Fruit fly (Drosophila melanogaster) whole organism, embryonic: ENCODE results near the gene CG32544.

Experiments
- Abd-B ChIP-seq: fragments of 200-800 bp; sonication (Bioruptor generic); optimal IDR thresholded peaks from 2 replicates; lab custom pipeline; 2018; ENCODE audit warnings: missing biosample characterization, mild to moderate bottlenecking, missing genetic modification characterization, moderate library complexity
- Atf6 ChIP-seq: fragments of 200-800 bp; sonication (Bioruptor generic); IDR thresholded peaks from 2 replicates; pipeline ENCODE4 v1.3.6; 2022; ENCODE audit warnings: missing biosample characterization, missing genetic modification characterization
- Blimp-1 ChIP-seq: fragments of 200-800 bp; sonication (Bioruptor generic); optimal IDR thresholded peaks from 3 replicates; lab custom pipeline; 2018; ENCODE audit warnings: missing biosample characterization, missing genetic modification characterization, mild to moderate bottlenecking, moderate library complexity, missing genetic modification reagents
- CG1024 ChIP-seq: fragments of 200-800 bp; sonication (Bioruptor generic); IDR thresholded peaks from 2 replicates; pipeline ENCODE4 v1.3.6; 2022; ENCODE audit warnings: missing biosample characterization, missing genetic modification characterization
- CG10267 ChIP-seq: fragments of 200-800 bp; sonication (Bioruptor generic); optimal IDR thresholded peaks from 2 replicates; lab custom pipeline; 2018; ENCODE audit warnings: missing biosample characterization, mild to moderate bottlenecking, missing genetic modification characterization, moderate library complexity
- CG11560 ChIP-seq: fragments of 200-800 bp; sonication (Bioruptor generic); IDR thresholded peaks from 3 replicates; pipeline ENCODE4 v1.3.6; 2022; ENCODE audit warnings: missing biosample characterization, missing genetic modification characterization
- CG12769 ChIP-seq: fragments of 200-800 bp; sonication (Bioruptor generic); optimal IDR thresholded peaks from 2 replicates; lab custom pipeline; 2019; ENCODE audit warnings: missing biosample characterization, mild to moderate bottlenecking, missing genetic modification characterization, moderate library complexity
- CG16863 ChIP-seq: fragments of 200-800 bp; sonication (Bioruptor generic); optimal IDR thresholded peaks from 3 replicates; lab custom pipeline; 2016; ENCODE audit warnings: missing biosample characterization, missing genetic modification characterization
- CG17328 ChIP-seq: fragments of 200-800 bp; sonication (Bioruptor generic); IDR thresholded peaks from 2 replicates; pipeline ENCODE4 v1.3.6; 2022; ENCODE audit warnings: missing biosample characterization, missing genetic modification characterization
- CG17361 ChIP-seq: fragments of 200-800 bp; sonication (Bioruptor generic); IDR thresholded peaks from 3 replicates; pipeline ENCODE4 v1.3.6; 2022; ENCODE audit warnings: missing biosample characterization, missing genetic modification characterization
- CG17912 ChIP-seq: fragments of 200-800 bp; sonication (Bioruptor generic); optimal IDR thresholded peaks from 2 replicates; lab custom pipeline; 2018; ENCODE audit warnings: missing biosample characterization, mild to moderate bottlenecking, missing genetic modification characterization
- CG1792 ChIP-seq: fragments of 200-800 bp; sonication (Bioruptor generic); optimal IDR thresholded peaks from 2 replicates; lab custom pipeline; 2016; ENCODE audit warnings: missing biosample characterization, missing genetic modification characterization
- CG2199 ChIP-seq: fragments of 200-800 bp; sonication (Bioruptor generic); IDR thresholded peaks from 3 replicates; pipeline ENCODE4 v1.3.6; 2022; ENCODE audit warnings: missing biosample characterization, missing genetic modification characterization
- CG30403 ChIP-seq: fragments of 200-800 bp; sonication (Bioruptor generic); optimal IDR thresholded peaks from 3 replicates; lab custom pipeline; 2016; ENCODE audit warnings: missing biosample characterization, missing genetic modification characterization
- CG31365 ChIP-seq: fragments of 200-800 bp; sonication (Bioruptor generic); optimal IDR thresholded peaks from 2 replicates; lab custom pipeline; 2018; ENCODE audit warnings: missing biosample characterization, mild to moderate bottlenecking, missing genetic modification characterization
- CG32532 ChIP-seq: fragments of 200-800 bp; sonication (Bioruptor generic); IDR thresholded peaks from 2 replicates; pipeline ENCODE4 v1.3.6; 2022; ENCODE audit warnings: missing biosample characterization, missing genetic modification characterization
- CG3281 ChIP-seq: fragments of 200-800 bp; sonication (Bioruptor generic); optimal IDR thresholded peaks from 3 replicates; lab custom pipeline; 2017; ENCODE audit warnings: missing biosample characterization, mild to moderate bottlenecking, missing genetic modification characterization
- CG4854 ChIP-seq: fragments of 200-800 bp; sonication (Bioruptor generic); optimal IDR thresholded peaks from 2 replicates; lab custom pipeline; 2016; ENCODE audit warnings: missing biosample characterization, missing genetic modification characterization, inconsistent platforms
- CG9215 ChIP-seq: fragments of 200-800 bp; sonication (Bioruptor generic); IDR thresholded peaks from 2 replicates; pipeline ENCODE4 v1.3.6; 2022; ENCODE audit warnings: missing biosample characterization, missing genetic modification characterization
- CG9437 ChIP-seq: fragments of 200-800 bp; sonication (Bioruptor generic); optimal IDR thresholded peaks from 2 replicates; lab custom pipeline; 2018; ENCODE audit warnings: missing biosample characterization, mild to moderate bottlenecking, missing genetic modification characterization
- CTCF ChIP-seq: fragments of 200-800 bp; sonication (Bioruptor generic); optimal IDR thresholded peaks from 2 replicates; lab custom pipeline; 2017; ENCODE audit warnings: missing biosample characterization, mild to moderate bottlenecking, missing genetic modification characterization, moderate library complexity
- Camta ChIP-seq: fragments of 200-800 bp; sonication (Bioruptor generic); optimal IDR thresholded peaks from 2 replicates; lab custom pipeline; 2016; ENCODE audit warnings: missing biosample characterization, missing genetic modification characterization
- Chrac-16 ChIP-seq: fragments of 200-800 bp; sonication (Bioruptor generic); optimal IDR thresholded peaks from 3 replicates; lab custom pipeline; 2016; ENCODE audit warnings: missing biosample characterization, missing genetic modification characterization
- D ChIP-seq, 2 experiments: fragments of 200-800 bp in 1 of 2; fragments of >200 bp in 1 of 2; sonication (Bioruptor generic) in 1 of 2; optimal IDR thresholded peaks; 2 replicates in 1 of 2; 3 replicates in 1 of 2; lab custom pipeline; 2017; ENCODE audit warnings: mild to moderate bottlenecking in 1 of 2, missing biosample characterization in 1 of 2, missing genetic modification characterization in 1 of 2, missing genetic modification reagents in 1 of 2
- Doc3 ChIP-seq: fragments of 200-800 bp; sonication (Bioruptor generic); IDR thresholded peaks from 3 replicates; pipeline ENCODE4 v1.3.6; 2022; ENCODE audit warnings: missing biosample characterization, missing genetic modification characterization; ENCODE audit not compliant: partially characterized antibody
- Fer3 ChIP-seq: fragments of 200-800 bp; sonication (Bioruptor generic); optimal IDR thresholded peaks from 2 replicates; lab custom pipeline; 2018; ENCODE audit warnings: missing biosample characterization, mild to moderate bottlenecking, missing genetic modification characterization, moderate library complexity
- Gsc ChIP-seq: fragments of 200-800 bp; sonication (Bioruptor generic); IDR thresholded peaks from 2 replicates; pipeline ENCODE4 v1.3.6; 2022; ENCODE audit warnings: missing biosample characterization, missing genetic modification characterization
- Lim3 ChIP-seq: fragments of 200-800 bp; sonication (Bioruptor generic); IDR thresholded peaks from 2 replicates; pipeline ENCODE4 v1.3.6; 2022; ENCODE audit warnings: missing biosample characterization, missing genetic modification characterization
- MBD-R2 ChIP-seq: fragments of 200-800 bp; sonication (Bioruptor generic); IDR thresholded peaks from 2 replicates; pipeline ENCODE4 v1.3.6; 2022; ENCODE audit warnings: missing biosample characterization, missing genetic modification characterization
- Max ChIP-seq: fragments of 200-800 bp; sonication (Bioruptor generic); optimal IDR thresholded peaks from 2 replicates; lab custom pipeline; 2016; ENCODE audit warnings: missing biosample characterization, mild to moderate bottlenecking, missing genetic modification characterization
- Med ChIP-seq: fragments of 200-800 bp; sonication (Bioruptor generic); peaks from one replicate; lab custom pipeline; 2016; ENCODE audit warnings: missing biosample characterization, missing genetic modification characterization, mild to moderate bottlenecking, inconsistent platforms, moderate library complexity
- Poxn ChIP-seq: fragments of 200-800 bp; sonication (Bioruptor generic); IDR thresholded peaks from 2 replicates; pipeline ENCODE4 v1.3.6; 2022; ENCODE audit warnings: missing biosample characterization, missing genetic modification characterization
- Six4 ChIP-seq: fragments of 200-800 bp; sonication (Bioruptor generic); optimal IDR thresholded peaks from 2 replicates; lab custom pipeline; 2016; ENCODE audit warnings: missing biosample characterization, missing genetic modification characterization
- Sox100B ChIP-seq: fragments of 200-800 bp; sonication (Bioruptor generic); optimal IDR thresholded peaks from 3 replicates; lab custom pipeline; 2018; ENCODE audit warnings: missing biosample characterization, mild to moderate bottlenecking, missing genetic modification characterization
- az2 ChIP-seq: fragments of 200-800 bp; sonication (Bioruptor generic); optimal IDR thresholded peaks from 3 replicates; lab custom pipeline; 2016; ENCODE audit warnings: missing biosample characterization, missing genetic modification characterization
- bigmax ChIP-seq: fragments of 200-800 bp; sonication (Bioruptor generic); optimal IDR thresholded peaks from 2 replicates; lab custom pipeline; 2018; ENCODE audit warnings: missing biosample characterization, mild to moderate bottlenecking, missing genetic modification characterization
- chn ChIP-seq: fragments of 200-800 bp; sonication (Bioruptor generic); optimal IDR thresholded peaks from 2 replicates; lab custom pipeline; 2016; ENCODE audit warnings: missing biosample characterization, missing genetic modification characterization
- ems ChIP-seq: fragments of 200-800 bp; sonication (Bioruptor generic); optimal IDR thresholded peaks from 3 replicates; lab custom pipeline; 2016; ENCODE audit warnings: missing biosample characterization, missing genetic modification characterization
- esg ChIP-seq: fragments of 200-800 bp; sonication (Bioruptor generic); conservative IDR thresholded peaks from 2 replicates; pipeline ENCODE4 v1.3.6; 2022; ENCODE audit warnings: missing biosample characterization, missing genetic modification characterization
- eyg ChIP-seq: fragments of 200-800 bp; sonication (Bioruptor generic); optimal IDR thresholded peaks from 3 replicates; lab custom pipeline; 2016; ENCODE audit warnings: missing biosample characterization, missing genetic modification characterization
- mam ChIP-seq: fragments of 200-800 bp; sonication (Bioruptor generic); optimal IDR thresholded peaks from 3 replicates; lab custom pipeline; 2016; ENCODE audit warnings: missing biosample characterization, missing genetic modification characterization
- nerfin-2 ChIP-seq: fragments of 200-800 bp; sonication (Bioruptor generic); IDR thresholded peaks from 2 replicates; pipeline ENCODE4 v1.3.6; 2022; ENCODE audit warnings: missing biosample characterization, missing genetic modification characterization; ENCODE audit not compliant: partially characterized antibody
- pros ChIP-seq: fragments of 200-800 bp; sonication (Bioruptor generic); optimal IDR thresholded peaks from 3 replicates; lab custom pipeline; 2019; ENCODE audit warnings: missing biosample characterization, mild to moderate bottlenecking, missing genetic modification characterization, moderate library complexity
- slp2 ChIP-seq: fragments of 200-800 bp; sonication (Bioruptor generic); optimal IDR thresholded peaks from 2 replicates; lab custom pipeline; 2016; ENCODE audit warnings: missing biosample characterization, missing genetic modification characterization
- sqz ChIP-seq: fragments of 200-800 bp; sonication (Bioruptor generic); optimal IDR thresholded peaks from 3 replicates; lab custom pipeline; 2018; ENCODE audit warnings: missing biosample characterization, mild to moderate bottlenecking, missing genetic modification characterization
- ssp ChIP-seq: fragments of 200-800 bp; sonication (Bioruptor generic); IDR thresholded peaks from 2 replicates; pipeline ENCODE4 v1.3.6; 2022; ENCODE audit warnings: missing biosample characterization, missing genetic modification characterization
- tll ChIP-seq, 2 experiments: fragments of 200-800 bp in 1 of 2; fragments of >200 bp in 1 of 2; sonication (Bioruptor generic) in 1 of 2; optimal IDR thresholded peaks; 2 replicates each; lab custom pipeline; 2017 to 2019; ENCODE audit warnings: missing biosample characterization in 2 of 2, missing genetic modification characterization in 2 of 2, mild to moderate bottlenecking in 1 of 2, moderate library complexity in 1 of 2
- unpg ChIP-seq: fragments of 200-800 bp; sonication (Bioruptor generic); optimal IDR thresholded peaks from 3 replicates; lab custom pipeline; 2018; ENCODE audit warnings: missing biosample characterization, mild to moderate bottlenecking, missing genetic modification characterization, moderate library complexity
- zen2 ChIP-seq: fragments of 200-800 bp; sonication (Bioruptor generic); IDR thresholded peaks from 3 replicates; pipeline ENCODE4 v1.3.6; 2022; ENCODE audit warnings: missing biosample characterization, missing genetic modification characterization; ENCODE audit not compliant: partially characterized antibody

Gene CG32544

dm6 chrX:18848338-18849021 lies 11.6 kb upstream of the CG32544 start, which contains the start of gene shop (continued):
- TF ChIP-seq CG16863 (GFP tag; lab: Kevin White, UChicago) (peak; percentile 94), CG17912 (GFP tag; lab: Kevin White, UChicago) (peak; percentile 72), CG4854 (GFP tag; lab: Kevin White, UChicago) (peak; percentile 51), tll (GFP tag; optimal IDR thresholded peaks at IDR 0.05; lab: Kevin White, UChicago) (no peak), CG11560 (tag; lab: Robert Waterston, UW) (0 out of 3 replicates have a peak, but pooled peaks have one; percentile 29), Atf6 (GFP tag; lab: Robert Waterston, UW) (peak; percentile 69), bigmax (no peak), nerfin-2 (GFP tag; lab: Robert Waterston, UW) (no peak), mam (peak; percentile 82), Poxn (GFP tag; lab: Robert Waterston, UW) (no peak), ems (GFP tag; lab: Kevin White, UChicago) (peak; percentile 68), Lim3 (GFP tag; lab: Robert Waterston, UW) (no peak), ssp (GFP tag; lab: Robert Waterston, UW) (peak; percentile 65), CG17328 (GFP tag; lab: Robert Waterston, UW) (peak; percentile 62), MBD-R2 (peak; percentile 54; the same call in 1 of the 2 replicates), CTCF (GFP tag; lab: Kevin White, UChicago) (no peak), CG31365 (tag; lab: Kevin White, UChicago) (no peak), CG30403 (GFP tag; lab: Kevin White, UChicago) (peak; percentile 95), az2 (GFP tag; lab: Kevin White, UChicago) (peak; percentile 84), Gsc (peak; percentile 36; the same call in 1 of the 2 replicates), CG9437 (GFP tag; lab: Kevin White, UChicago) (peak; percentile 90), Chrac-16 (GFP tag; lab: Kevin White, UChicago) (peak; percentile 84), eyg (GFP tag; lab: Kevin White, UChicago) (no peak), CG3281 (GFP tag; lab: Kevin White, UChicago) (peak; percentile 90), Doc3 (peak; percentile 52), Blimp-1 (GFP tag; lab: Kevin White, UChicago) (peak; percentile 76), Six4 (peak; percentile 80), pros (no peak), sqz (GFP tag; lab: Kevin White, UChicago) (no peak), Max (GFP tag; lab: Kevin White, UChicago) (peak; percentile 72), CG1792 (GFP tag; lab: Kevin White, UChicago) (peak; percentile 54), CG9215 (peak; percentile 80), CG1024 (GFP tag; lab: Robert Waterston, UW) (peak; percentile 37; the same call in 1 of the 2 replicates), unpg (GFP tag; lab: Kevin White, UChicago) (peak; percentile 84), Fer3 (peak; percentile 76), Med (GFP tag; lab: Kevin White, UChicago) (peak; percentile 90), Abd-B (peak; percentile 86), CG17361 (GFP tag; lab: Robert Waterston, UW) (peak; percentile 97), esg (GFP tag; lab: Robert Waterston, UW) (peak; percentile 77), CG10267 (tag; lab: Kevin White, UChicago) (peak; percentile 73), CG32532 (GFP tag; lab: Robert Waterston, UW) (peak; percentile 63; the same call in 1 of the 2 replicates), zen2 (GFP tag; lab: Robert Waterston, UW) (peak; percentile 58; the same call in 2 of the 3 replicates), Sox100B (peak; percentile 92), CG12769 (peak; percentile 89), slp2 (peak; percentile 63), Camta (GFP tag; lab: Kevin White, UChicago) (peak; percentile 63), CG2199 (no peak), chn (peak; percentile 69), D (optimal IDR thresholded peaks at IDR 0.05; lab: Kevin White, UChicago) (no peak), D (GFP tag; optimal IDR thresholded peaks at IDR 0.05; lab: Kevin White, UChicago) (peak; percentile 83)
